Worm (Caenorhabditis elegans): ENCODE data around the gene M163.8.
A peak's percentile ranks its signal among the peaks of the same experiment; 100 is the strongest.

Gene M163.8

DNA sequence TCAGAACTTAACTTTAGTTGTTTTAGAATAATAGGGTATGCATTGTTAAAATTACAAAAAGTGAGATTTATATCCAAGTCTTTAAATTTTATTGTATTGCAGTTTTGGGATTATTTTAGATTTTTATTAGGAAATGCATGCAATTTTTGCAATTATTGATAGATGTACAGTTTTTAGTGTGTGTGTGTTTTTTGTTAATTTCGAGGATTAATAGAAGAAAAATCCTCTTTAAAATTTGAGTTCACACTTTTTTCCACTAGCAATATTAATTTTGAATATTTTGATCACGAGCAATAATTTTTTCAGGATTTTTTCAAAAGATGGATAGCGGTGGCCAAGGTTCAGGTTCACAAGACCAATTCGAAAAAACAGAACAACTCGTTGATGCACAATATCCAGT lies 37.0 kb upstream of the M163.8 start, which contains the start of gene jmjd-3.2:
Gene jmjd-3.2 (plus strand): TSS at position 301 of the 400 bp plus-strand sequence.
- no peak for TF ChIP-seq blmp-1 (tag; optimal IDR thresholded peaks at IDR 0.05)
- no peak for TF ChIP-seq M03D4.4 (tag; optimal IDR thresholded peaks at IDR 0.05)
- no peak for TF ChIP-seq ceh-83 (GFP tag; optimal IDR thresholded peaks at IDR 0.05)
- TF ChIP-seq mep-1 (tag; optimal IDR thresholded peaks at IDR 0.05), result no peak
- TF ChIP-seq hlh-1 (tag; optimal IDR thresholded peaks at IDR 0.05), result no peak
- TF ChIP-seq ces-1 (GFP tag; optimal IDR thresholded peaks at IDR 0.05), result no peak
- no peak for TF ChIP-seq ztf-11 (tag; optimal IDR thresholded peaks at IDR 0.05)
- TF ChIP-seq mab-5 (tag; optimal IDR thresholded peaks at IDR 0.05), result no peak
- TF ChIP-seq sem-2 (GFP tag; optimal IDR thresholded peaks at IDR 0.05), result no peak
- no peak for TF ChIP-seq nhr-12 (tag; optimal IDR thresholded peaks at IDR 0.05)
- TF ChIP-seq sptf-1 (tag; optimal IDR thresholded peaks at IDR 0.05), result no peak
- TF ChIP-seq bed-3 (GFP tag; optimal IDR thresholded peaks at IDR 0.05), result no peak
- no peak for TF ChIP-seq nhr-237 (tag; optimal IDR thresholded peaks at IDR 0.05)

- no peak for TF ChIP-seq ceh-43 (GFP tag; optimal IDR thresholded peaks at IDR 0.05)
- TF ChIP-seq hlh-1 (tag; optimal IDR thresholded peaks at IDR 0.05), result peak; percentile 52
These were observed 31.2 kb upstream of the M163.8 start, which contains the start of gene F23D12.7 for ce11 chrX:14453735-14454134. F23D12.7 (minus strand) TSS chrX:14453835.

DNA sequence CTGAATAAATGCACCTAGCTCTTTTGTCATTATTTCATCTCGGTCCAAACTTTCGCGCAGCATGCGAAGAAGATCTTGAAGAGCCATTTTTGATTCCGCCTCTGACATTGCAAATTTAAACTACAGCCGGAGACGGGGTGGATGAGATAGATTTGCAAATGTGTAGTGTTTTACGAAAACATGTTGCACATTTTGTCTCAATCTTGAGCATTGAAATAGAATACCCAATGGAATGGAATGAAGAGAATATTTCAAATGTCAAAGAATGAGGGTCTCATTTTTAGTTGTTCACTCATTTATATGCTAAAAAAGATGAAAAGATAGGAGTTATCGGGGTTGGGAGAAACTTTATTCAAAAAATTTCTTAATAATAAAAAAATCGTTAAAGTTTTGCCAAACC lies 29.5 kb upstream of the M163.8 start, which contains the start of gene Y66C5A.1:
Gene Y66C5A.1 (minus strand): TSS at position 101 of the 400 bp plus-strand sequence.
- TF ChIP-seq cnd-1 (tag; optimal IDR thresholded peaks at IDR 0.05) (no peak), mep-1 (tag; optimal IDR thresholded peaks at IDR 0.05) (no peak), flh-1 (GFP tag; optimal IDR thresholded peaks at IDR 0.05) (no peak), unc-120 (tag; optimal IDR thresholded peaks at IDR 0.05; ENCODE audit: poor library complexity, severe bottlenecking) (no peak), ceh-43 (GFP tag; optimal IDR thresholded peaks at IDR 0.05) (no peak), unc-62 (GFP tag; optimal IDR thresholded peaks at IDR 0.05) (no peak), zip-8 (tag; optimal IDR thresholded peaks at IDR 0.05) (no peak), unc-39 (tag; optimal IDR thresholded peaks at IDR 0.05) (no peak), sem-2 (GFP tag; optimal IDR thresholded peaks at IDR 0.05) (no peak), lin-32 (GFP tag; optimal IDR thresholded peaks at IDR 0.05) (no peak), M03D4.4 (tag; optimal IDR thresholded peaks at IDR 0.05) (no peak), mls-2 (tag; optimal IDR thresholded peaks at IDR 0.05) (no peak), hlh-1 (tag; optimal IDR thresholded peaks at IDR 0.05) (no peak), snpc-4 (tag; optimal IDR thresholded peaks at IDR 0.05) (no peak), ham-2 (GFP tag; optimal IDR thresholded peaks at IDR 0.05) (no peak), nhr-12 (tag; optimal IDR thresholded peaks at IDR 0.05) (no peak)

ce11 chrX:14460412-14460811 lies 24.5 kb upstream of the M163.8 start, which contains the start of gene Y66C5A.2:
Y66C5A.2 (plus strand) TSS chrX:14460712.
- TF ChIP-seq zip-8 (tag; optimal IDR thresholded peaks at IDR 0.05), result no peak
- no peak for TF ChIP-seq nhr-12 (tag; optimal IDR thresholded peaks at IDR 0.05)
- no peak for TF ChIP-seq lin-13 (tag; optimal IDR thresholded peaks at IDR 0.05)
- TF ChIP-seq cnd-1 (tag; optimal IDR thresholded peaks at IDR 0.05), result no peak
- no peak for TF ChIP-seq elt-1 (tag; optimal IDR thresholded peaks at IDR 0.05; ENCODE audit: borderline replicate concordance, insufficient read depth)
- TF ChIP-seq lin-32 (GFP tag; optimal IDR thresholded peaks at IDR 0.05), result no peak
- no peak for TF ChIP-seq elt-3 (tag; optimal IDR thresholded peaks at IDR 0.05)
- no peak for TF ChIP-seq unc-120 (tag; optimal IDR thresholded peaks at IDR 0.05; ENCODE audit: poor library complexity, severe bottlenecking)
- TF ChIP-seq ceh-39 (tag; optimal IDR thresholded peaks at IDR 0.05), result no peak
- TF ChIP-seq hlh-1 (tag; optimal IDR thresholded peaks at IDR 0.05), result no peak
- TF ChIP-seq ztf-11 (tag; optimal IDR thresholded peaks at IDR 0.05), result no peak
- TF ChIP-seq ceh-83 (GFP tag; optimal IDR thresholded peaks at IDR 0.05), result no peak
- TF ChIP-seq blmp-1 (tag; optimal IDR thresholded peaks at IDR 0.05), result no peak
- TF ChIP-seq sem-2 (GFP tag; optimal IDR thresholded peaks at IDR 0.05), result no peak
- TF ChIP-seq nhr-76 (tag; optimal IDR thresholded peaks at IDR 0.05), result no peak
- no peak for TF ChIP-seq tbx-8 (GFP tag; optimal IDR thresholded peaks at IDR 0.05)

- TF ChIP-seq bed-3 (GFP tag; optimal IDR thresholded peaks at IDR 0.05) (no peak), elt-1 (tag; optimal IDR thresholded peaks at IDR 0.05; ENCODE audit: borderline replicate concordance, insufficient read depth) (no peak), ztf-11 (tag; optimal IDR thresholded peaks at IDR 0.05) (no peak), pha-4 (tag; optimal IDR thresholded peaks at IDR 0.05) (no peak), ceh-43 (GFP tag; optimal IDR thresholded peaks at IDR 0.05) (no peak), lin-13 (tag; optimal IDR thresholded peaks at IDR 0.05) (no peak), unc-62 (GFP tag; optimal IDR thresholded peaks at IDR 0.05) (no peak), ceh-39 (tag; optimal IDR thresholded peaks at IDR 0.05) (no peak), nhr-28 (tag; optimal IDR thresholded peaks at IDR 0.05) (no peak), snpc-4 (tag; optimal IDR thresholded peaks at IDR 0.05) (no peak), cnd-1 (tag; optimal IDR thresholded peaks at IDR 0.05) (no peak), nhr-12 (tag; optimal IDR thresholded peaks at IDR 0.05) (no peak), tbx-8 (GFP tag; optimal IDR thresholded peaks at IDR 0.05) (no peak), ceh-83 (GFP tag; optimal IDR thresholded peaks at IDR 0.05) (no peak), nhr-2 (tag; optimal IDR thresholded peaks at IDR 0.05) (no peak)
These were observed 20.4 kb upstream of the M163.8 start, which contains the start of gene M163.7 for ce11 chrX:14464513-14464912. M163.7 (plus strand) TSS chrX:14464813.

All from whole organism, mixed stage, embryonic.